Worm (Caenorhabditis elegans) whole organism, early embryonic: Measurements from ENCODE around the gene egl-5.

Experiments
- B0310.2 ChIP-seq: sonication (generic microtip); optimal IDR thresholded peaks from 2 replicates; lab custom pipeline; 2016; ENCODE audit warnings: mild to moderate bottlenecking, missing genetic modification characterization, missing compliant biosample characterization
- aly-1 ChIP-seq: sonication (generic microtip); optimal IDR thresholded peaks from 2 replicates; lab custom pipeline; 2016; ENCODE audit warnings: missing genetic modification characterization, missing compliant biosample characterization
- ama-1 ChIP-seq: fragments of 150-350 bp; optimal IDR thresholded peaks from 2 replicates; lab custom pipeline; 2014
- ceh-13 ChIP-seq: fragments of 200-800 bp; sonication (Bioruptor generic); optimal IDR thresholded peaks from 2 replicates; lab custom pipeline; 2018; ENCODE audit warnings: mild to moderate bottlenecking, missing genetic modification characterization, missing compliant biosample characterization
- ceh-36 ChIP-seq: sonication (generic microtip); optimal IDR thresholded peaks from 2 replicates; lab custom pipeline; 2016; ENCODE audit warnings: missing genetic modification characterization, inconsistent platforms, missing compliant biosample characterization
- ets-7 ChIP-seq: sonication (generic microtip); optimal IDR thresholded peaks from 2 replicates; lab custom pipeline; 2016; ENCODE audit warnings: missing genotype, missing genetic modification characterization, missing compliant biosample characterization
- flt-1 ChIP-seq: fragments of 200-800 bp; sonication (Bioruptor generic); IDR thresholded peaks from 2 replicates; pipeline ENCODE4 v1.3.6; 2022; ENCODE audit warnings: missing genetic modification characterization, missing compliant biosample characterization
- hmbx-1 ChIP-seq: sonication (generic microtip); optimal IDR thresholded peaks from 2 replicates; lab custom pipeline; 2016; ENCODE audit warnings: mild to moderate bottlenecking, missing genetic modification characterization, missing compliant biosample characterization
- hmg-4 ChIP-seq: fragments of 200-800 bp; sonication (Bioruptor generic); optimal IDR thresholded peaks from 2 replicates; lab custom pipeline; 2018; ENCODE audit warnings: mild to moderate bottlenecking, missing genetic modification characterization, missing compliant biosample characterization
- hnd-1 ChIP-seq: sonication (generic microtip); optimal IDR thresholded peaks from 2 replicates; lab custom pipeline; 2016; ENCODE audit warnings: missing genetic modification characterization, missing compliant biosample characterization
- sea-1 ChIP-seq: fragments of 200-800 bp; sonication (Bioruptor generic); conservative IDR thresholded peaks from 2 replicates; pipeline ENCODE4 v1.3.6; 2022; ENCODE audit warnings: missing genetic modification characterization, missing compliant biosample characterization
- tbx-11 ChIP-seq: fragments of 200-800 bp; sonication (Bioruptor generic); IDR thresholded peaks from 2 replicates; pipeline ENCODE4 v1.3.6; 2022; ENCODE audit warnings: missing genetic modification characterization, missing compliant biosample characterization
- tra-4 ChIP-seq: sonication (generic microtip); optimal IDR thresholded peaks from 2 replicates; lab custom pipeline; 2017; ENCODE audit warnings: missing genetic modification characterization, missing compliant biosample characterization

DNA sequence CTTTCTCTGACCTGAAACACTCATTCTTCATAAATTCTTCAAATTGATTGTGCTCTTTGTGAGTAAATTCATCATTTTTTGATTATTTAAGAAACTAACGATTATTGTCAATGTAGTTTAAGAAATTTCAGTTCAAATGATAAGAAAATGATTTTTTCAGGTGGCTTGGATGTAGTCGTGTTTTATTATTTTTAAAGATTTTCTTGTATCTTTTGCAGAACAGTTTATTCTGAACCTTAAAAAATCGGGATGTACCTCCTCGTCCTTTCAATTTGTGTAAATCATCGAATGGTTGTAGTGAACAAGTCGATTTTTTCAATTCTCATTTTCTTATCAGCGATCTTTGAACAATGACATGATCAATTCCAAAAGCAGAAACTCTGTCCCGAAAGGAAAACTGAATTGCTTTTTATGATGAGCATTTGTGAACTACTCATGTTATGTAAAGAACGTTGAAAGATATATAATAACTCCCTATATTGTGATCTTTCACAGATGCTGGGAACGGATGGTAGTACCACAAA lies 51.1 kb downstream of the egl-5 start, which contains the start of gene slc-17.3:
- TF ChIP-seq hnd-1 (tag; lab: Kevin White, UChicago) (no peak), flt-1 (GFP tag; lab: Robert Waterston, UW) (no peak), ama-1 (lab: Kevin White, UChicago) (no peak), ceh-13 (no peak), tra-4 (tag; lab: Kevin White, UChicago) (no peak), sea-1 (GFP tag; lab: Robert Waterston, UW) (no peak), hmg-4 (GFP tag; lab: Kevin White, UChicago) (no peak), ceh-36 (tag; lab: Kevin White, UChicago) (no peak), B0310.2 (tag; lab: Kevin White, UChicago) (no peak), aly-1 (tag; lab: Kevin White, UChicago) (no peak), hmbx-1 (no peak), tbx-11 (GFP tag; lab: Robert Waterston, UW) (no peak), ets-7 (tag; lab: Kevin White, UChicago) (no peak)
